Fruit fly (Drosophila melanogaster) whole organism, adult: Measurements from ENCODE around the gene Hsp26.
A peak's percentile ranks its signal among the peaks of the same experiment; 100 is the strongest.

Experiments used
- CG11617 ChIP-seq: fragments of 200-800 bp; sonication (Bioruptor generic); optimal IDR thresholded peaks from 2 replicates; lab custom pipeline; 2017; ENCODE audit warnings: mild to moderate bottlenecking, missing biosample characterization, missing genetic modification reagents, missing genetic modification characterization
- CG12768 ChIP-seq: fragments of 200-800 bp; sonication (Bioruptor generic); optimal IDR thresholded peaks from 2 replicates; lab custom pipeline; 2017; ENCODE audit warnings: missing biosample characterization, missing genetic modification characterization, mild to moderate bottlenecking, moderate library complexity, missing genetic modification reagents
- CG14711 ChIP-seq: fragments of 200-800 bp; sonication (Bioruptor generic); optimal IDR thresholded peaks from 2 replicates; lab custom pipeline; 2018; ENCODE audit warnings: missing biosample characterization, mild to moderate bottlenecking, missing genetic modification characterization, moderate library complexity
- CG1620 ChIP-seq: fragments of 200-800 bp; sonication (Bioruptor generic); optimal IDR thresholded peaks from 2 replicates; lab custom pipeline; 2016; ENCODE audit warnings: missing biosample characterization, missing genetic modification characterization
- CG33017 ChIP-seq: fragments of 200-800 bp; sonication (Bioruptor generic); optimal IDR thresholded peaks from 2 replicates; lab custom pipeline; 2018; ENCODE audit warnings: missing biosample characterization, mild to moderate bottlenecking, missing genetic modification characterization, moderate library complexity
- CG5204 ChIP-seq: fragments of 200-800 bp; sonication (Bioruptor generic); optimal IDR thresholded peaks from 2 replicates; lab custom pipeline; 2016; ENCODE audit warnings: missing biosample characterization, missing genetic modification characterization
- CG7045 ChIP-seq: fragments of 200-800 bp; sonication (Bioruptor generic); optimal IDR thresholded peaks from 2 replicates; lab custom pipeline; 2017; ENCODE audit warnings: missing biosample characterization, mild to moderate bottlenecking, missing genetic modification characterization
- CG7101 ChIP-seq: fragments of 200-800 bp; sonication (Bioruptor generic); optimal IDR thresholded peaks from 2 replicates; lab custom pipeline; 2018; ENCODE audit warnings: missing biosample characterization, mild to moderate bottlenecking, missing genetic modification characterization, moderate library complexity
- Clk ChIP-seq: fragments of 200-800 bp; sonication (Bioruptor generic); optimal IDR thresholded peaks from 2 replicates; lab custom pipeline; 2017; ENCODE audit warnings: missing biosample characterization, missing genetic modification characterization
- Crg-1 ChIP-seq: fragments of 200-800 bp; sonication (Bioruptor generic); optimal IDR thresholded peaks from 2 replicates; lab custom pipeline; 2016; ENCODE audit warnings: missing biosample characterization, missing genetic modification characterization
- Hr96 ChIP-seq: fragments of 200-800 bp; sonication (Bioruptor generic); optimal IDR thresholded peaks from 2 replicates; lab custom pipeline; 2016; ENCODE audit warnings: missing biosample characterization, missing genetic modification characterization
- Mnt ChIP-seq: fragments of 200-800 bp; sonication (Bioruptor generic); optimal IDR thresholded peaks from 2 replicates; lab custom pipeline; 2016; ENCODE audit warnings: missing biosample characterization, mild to moderate bottlenecking, missing genetic modification characterization
- bab1 ChIP-seq: fragments of 200-800 bp; sonication (Bioruptor generic); optimal IDR thresholded peaks from 3 replicates; lab custom pipeline; 2019; ENCODE audit warnings: missing biosample characterization, mild to moderate bottlenecking, missing genetic modification characterization, moderate library complexity
- cic ChIP-seq: fragments of 200-800 bp; sonication (Bioruptor generic); optimal IDR thresholded peaks from 2 replicates; lab custom pipeline; 2017; ENCODE audit warnings: missing biosample characterization, mild to moderate bottlenecking, missing genetic modification characterization, moderate library complexity
- cnc ChIP-seq, 2 experiments: fragments of >200 bp; optimal IDR thresholded peaks; 2 replicates each; lab custom pipeline; 2017
- kay ChIP-seq: fragments of 200-800 bp; sonication (Bioruptor generic); peaks from one replicate; lab custom pipeline; 2016; ENCODE audit warnings: missing biosample characterization, missing genetic modification characterization, borderline replicate concordance
- ovo ChIP-seq: fragments of 200-800 bp; sonication (Bioruptor generic); optimal IDR thresholded peaks from 2 replicates; lab custom pipeline; 2016; ENCODE audit warnings: missing biosample characterization, missing genetic modification characterization
- pad ChIP-seq: fragments of 200-800 bp; sonication (Bioruptor generic); optimal IDR thresholded peaks from 3 replicates; lab custom pipeline; 2017; ENCODE audit warnings: missing biosample characterization, missing genetic modification characterization, mild to moderate bottlenecking, moderate library complexity, missing genetic modification reagents
- tj ChIP-seq: fragments of 200-800 bp; sonication (Bioruptor generic); optimal IDR thresholded peaks from 3 replicates; lab custom pipeline; 2017; ENCODE audit warnings: missing biosample characterization, mild to moderate bottlenecking, missing genetic modification characterization, moderate library complexity
- toe ChIP-seq: fragments of 200-800 bp; sonication (Bioruptor generic); optimal IDR thresholded peaks from 2 replicates; lab custom pipeline; 2016; ENCODE audit warnings: missing biosample characterization, missing genetic modification characterization

Hsp26 gene

dm6 chr3L:9366850-9367430, 10.3 kb downstream of the Hsp26 start, which contains the start of the genes Klp67A and CG4452:
TSS of gene Klp67A (minus strand) at chr3L:9367046.
TSS of gene CG4452 (plus strand) at chr3L:9367377.
- TF ChIP-seq CG14711 (tag; lab: Kevin White, UChicago) (peak; percentile 76), CG1620 (GFP tag; lab: Kevin White, UChicago) (peak; percentile 56), bab1 (no peak), ovo (GFP tag; lab: Kevin White, UChicago) (peak; percentile 39), pad (GFP tag; lab: Kevin White, UChicago) (peak; percentile 30), kay (GFP tag; lab: Kevin White, UChicago) (peak; percentile 17), Mnt (GFP tag; lab: Kevin White, UChicago) (peak; percentile 36), CG11617 (GFP tag; lab: Kevin White, UChicago) (peak; percentile 64), CG7045 (GFP tag; lab: Kevin White, UChicago) (no peak), CG7101 (tag; lab: Kevin White, UChicago) (peak; percentile 13), CG12768 (GFP tag; lab: Kevin White, UChicago) (peak; percentile 27), CG33017 (tag; lab: Kevin White, UChicago) (peak; percentile 13), Crg-1 (GFP tag; lab: Kevin White, UChicago) (no peak)

- no peak for TF ChIP-seq CG7101 (tag; lab: Kevin White, UChicago)
- TF ChIP-seq kay (GFP tag; lab: Kevin White, UChicago) = peak; percentile 27
- TF ChIP-seq bab1 = peak; percentile 7
- no peak for TF ChIP-seq CG1620 (GFP tag; lab: Kevin White, UChicago)
- peak; percentile 38 for TF ChIP-seq tj
- TF ChIP-seq Crg-1 (GFP tag; lab: Kevin White, UChicago) = no peak
Observed at dm6 chr3L:9364131-9364530, 13.1 kb downstream of the Hsp26 start, which contains the start of gene mRRF1. TSS of gene mRRF1 (plus strand) at chr3L:9364350.

- TF ChIP-seq Clk (GFP tag; lab: Kevin White, UChicago) (no peak), cnc (optimal IDR thresholded peaks at IDR 0.05; lab: Kevin White, UChicago) (no peak), pad (GFP tag; lab: Kevin White, UChicago) (no peak), tj (no peak), cic (GFP tag; lab: Kevin White, UChicago) (peak; percentile 88), ovo (GFP tag; lab: Kevin White, UChicago) (no peak), CG11617 (GFP tag; lab: Kevin White, UChicago) (peak; percentile 30), kay (GFP tag; lab: Kevin White, UChicago) (peak; percentile 94), CG7101 (tag; lab: Kevin White, UChicago) (peak; percentile 42), CG7045 (GFP tag; lab: Kevin White, UChicago) (peak; percentile 55), CG12768 (GFP tag; lab: Kevin White, UChicago) (peak; percentile 60), CG14711 (tag; lab: Kevin White, UChicago) (no peak), CG33017 (tag; lab: Kevin White, UChicago) (peak; percentile 79)
Observed at dm6 chr3L:9361894-9362293, 15.3 kb downstream of the Hsp26 start, which contains the start of gene CG34456. TSS of gene CG34456 (plus strand) at chr3L:9362108.

dm6 chr3L:9360217-9360692, 17.0 kb downstream of the Hsp26 start, which contains the start of gene Pdxk:
TSS of gene Pdxk (plus strand) at chr3L:9360316.
- peak; percentile 18 for TF ChIP-seq CG12768 (GFP tag; lab: Kevin White, UChicago)
- peak; percentile 41 for TF ChIP-seq Mnt (GFP tag; lab: Kevin White, UChicago)
- TF ChIP-seq CG5204 (GFP tag; lab: Kevin White, UChicago) = no peak
- peak; percentile 46 for TF ChIP-seq toe (GFP tag; lab: Kevin White, UChicago)
- TF ChIP-seq CG14711 (tag; lab: Kevin White, UChicago) = peak; percentile 23
- TF ChIP-seq ovo (GFP tag; lab: Kevin White, UChicago) = peak; percentile 21
- TF ChIP-seq CG1620 (GFP tag; lab: Kevin White, UChicago) = no peak
- TF ChIP-seq CG7045 (GFP tag; lab: Kevin White, UChicago) = peak; percentile 1
- peak; percentile 69 for TF ChIP-seq CG33017 (tag; lab: Kevin White, UChicago)
- peak; percentile 51 for TF ChIP-seq CG11617 (GFP tag; lab: Kevin White, UChicago)
- TF ChIP-seq CG7101 (tag; lab: Kevin White, UChicago) = peak; percentile 49
- TF ChIP-seq pad (GFP tag; lab: Kevin White, UChicago) = peak; percentile 50
- TF ChIP-seq Crg-1 (GFP tag; lab: Kevin White, UChicago) = no peak
- peak; percentile 39 for TF ChIP-seq bab1
- no peak for TF ChIP-seq Clk (GFP tag; lab: Kevin White, UChicago)
- TF ChIP-seq cnc (optimal IDR thresholded peaks at IDR 0.05; lab: Kevin White, UChicago) = peak in 1 of 2 experiments; percentile 3
- TF ChIP-seq cic (GFP tag; lab: Kevin White, UChicago) = peak; percentile 94
- TF ChIP-seq Hr96 (GFP tag; lab: Kevin White, UChicago) = no peak
- TF ChIP-seq tj = peak; percentile 35
- no peak for TF ChIP-seq kay (GFP tag; lab: Kevin White, UChicago)

dm6 chr3L:9358713-9359040, 18.6 kb downstream of the Hsp26 start, which contains the start of the genes UGP and Svip:
TSS of gene UGP (minus strand) at chr3L:9358935.
TSS of gene Svip (plus strand) at chr3L:9358999.
- TF ChIP-seq CG7045 (GFP tag; lab: Kevin White, UChicago) = peak; percentile 14
- no peak for TF ChIP-seq pad (GFP tag; lab: Kevin White, UChicago)
- TF ChIP-seq ovo (GFP tag; lab: Kevin White, UChicago) = no peak
- peak; percentile 38 for TF ChIP-seq CG7101 (tag; lab: Kevin White, UChicago)
- no peak for TF ChIP-seq cic (GFP tag; lab: Kevin White, UChicago)
- TF ChIP-seq Mnt (GFP tag; lab: Kevin White, UChicago) = peak; percentile 49
- TF ChIP-seq CG33017 (tag; lab: Kevin White, UChicago) = no peak
- TF ChIP-seq bab1 = peak; percentile 65
- TF ChIP-seq toe (GFP tag; lab: Kevin White, UChicago) = no peak
- TF ChIP-seq tj = peak; percentile 30
- TF ChIP-seq Crg-1 (GFP tag; lab: Kevin White, UChicago) = no peak
- TF ChIP-seq kay (GFP tag; lab: Kevin White, UChicago) = peak; percentile 76
- peak; percentile 26 for TF ChIP-seq CG11617 (GFP tag; lab: Kevin White, UChicago)
- TF ChIP-seq CG1620 (GFP tag; lab: Kevin White, UChicago) = no peak
- TF ChIP-seq CG14711 (tag; lab: Kevin White, UChicago) = peak; percentile 63
- TF ChIP-seq Clk (GFP tag; lab: Kevin White, UChicago) = no peak
- TF ChIP-seq cnc (optimal IDR thresholded peaks at IDR 0.05; lab: Kevin White, UChicago) = no peak
